Fruit fly (Drosophila melanogaster) S2 (cell line): Measurements from ENCODE around the gene CG45218.

Experiments used
- CG8478 ChIP-seq: fragments of >200 bp; optimal IDR thresholded peaks from 2 replicates; lab custom pipeline; 2018
- CTCF ChIP-seq, 2 experiments: fragments of >200 bp; optimal IDR thresholded peaks; 2 replicates each; lab custom pipeline; 2018

The CG45218 gene

DNA sequence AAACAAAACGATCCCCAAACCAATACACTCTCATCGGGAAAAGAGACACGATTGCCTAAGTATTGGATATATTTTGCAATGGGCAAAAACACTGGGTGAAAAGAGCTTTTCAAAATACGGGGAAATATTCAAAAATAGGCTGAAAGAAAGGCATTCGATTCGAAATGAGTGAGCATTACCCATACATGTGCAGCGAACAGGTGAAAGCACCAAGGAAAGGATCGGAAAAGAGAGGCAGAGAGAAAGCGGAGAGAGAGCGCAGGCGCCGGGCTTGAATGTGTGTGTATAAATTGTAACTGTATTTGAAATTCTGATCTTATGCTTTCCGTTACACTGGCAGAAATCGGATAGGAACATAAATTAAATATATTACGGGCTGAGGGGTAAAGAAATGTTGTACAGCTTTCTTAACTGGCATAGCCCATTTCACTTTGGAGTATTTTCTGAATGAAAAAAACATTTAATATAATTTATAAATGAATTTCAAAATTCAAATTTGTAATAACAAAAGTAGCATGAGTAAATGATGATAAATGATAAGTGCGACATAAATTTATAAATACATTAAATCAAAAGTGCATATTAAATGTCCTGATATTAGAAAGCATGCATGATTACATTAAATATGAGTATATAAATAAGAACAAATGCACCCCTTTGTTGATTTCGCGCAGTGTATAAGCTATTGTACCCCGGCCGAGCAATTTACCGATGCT is 9.8 kb downstream of the CG45218 start:
- TF ChIP-seq CTCF (optimal IDR thresholded peaks at IDR 0.05; lab: Kevin White, UChicago) (no peak), CG8478 (lab: Kevin White, UChicago) (no peak)

DNA sequence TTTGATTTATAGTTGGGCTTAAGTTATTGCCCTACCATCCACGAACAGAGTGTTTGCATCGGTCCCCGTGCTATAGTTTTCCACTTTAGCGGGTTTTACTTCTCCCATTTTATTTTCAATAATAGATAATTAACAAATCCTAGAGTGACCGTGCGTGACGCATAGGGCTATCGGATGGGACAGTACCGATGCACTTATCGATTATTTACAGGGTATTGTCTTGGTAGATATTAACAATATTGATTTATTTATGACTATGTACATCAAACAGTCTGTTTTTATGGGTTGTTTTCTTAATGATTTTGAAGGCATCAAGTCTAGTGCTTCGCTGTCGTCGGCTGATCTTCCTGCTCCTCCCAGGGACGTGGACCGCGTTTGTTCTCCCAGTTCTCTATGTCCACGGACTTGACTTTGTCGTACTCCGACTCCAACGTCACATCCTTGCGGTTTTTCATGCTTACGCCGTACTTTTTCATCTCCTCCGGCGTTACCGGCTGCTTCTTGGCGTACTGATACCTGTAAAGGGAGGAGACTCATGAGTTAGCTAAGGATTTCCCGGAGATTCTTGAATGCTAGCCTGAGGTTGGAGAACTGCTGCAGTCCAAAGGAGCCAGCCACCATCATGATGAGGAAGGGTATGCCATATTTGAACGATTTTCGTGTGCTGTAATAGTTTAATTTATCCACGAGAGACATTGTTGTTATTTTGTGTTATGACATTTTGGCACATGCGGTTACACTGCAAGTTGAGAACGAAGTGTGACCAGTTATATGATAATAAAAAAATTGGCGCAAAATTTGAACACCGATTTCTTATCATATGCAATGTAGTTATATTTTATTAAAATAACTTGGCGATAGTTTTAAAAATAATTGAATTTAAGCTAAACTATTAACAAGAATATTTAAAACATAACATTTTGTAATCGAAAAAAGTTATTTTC is 12.4 kb downstream of the CG45218 start, which contains the start of the genes MRG15 and Tm1:
TSS of gene MRG15 (minus strand) at position 184 of the 944 bp plus-strand sequence.
TSS of gene Tm1 (plus strand) at position 295 of the 944 bp plus-strand sequence.
- TF ChIP-seq CTCF (optimal IDR thresholded peaks at IDR 0.05; lab: Kevin White, UChicago) = no peak
- TF ChIP-seq CG8478 (lab: Kevin White, UChicago) = no peak

DNA sequence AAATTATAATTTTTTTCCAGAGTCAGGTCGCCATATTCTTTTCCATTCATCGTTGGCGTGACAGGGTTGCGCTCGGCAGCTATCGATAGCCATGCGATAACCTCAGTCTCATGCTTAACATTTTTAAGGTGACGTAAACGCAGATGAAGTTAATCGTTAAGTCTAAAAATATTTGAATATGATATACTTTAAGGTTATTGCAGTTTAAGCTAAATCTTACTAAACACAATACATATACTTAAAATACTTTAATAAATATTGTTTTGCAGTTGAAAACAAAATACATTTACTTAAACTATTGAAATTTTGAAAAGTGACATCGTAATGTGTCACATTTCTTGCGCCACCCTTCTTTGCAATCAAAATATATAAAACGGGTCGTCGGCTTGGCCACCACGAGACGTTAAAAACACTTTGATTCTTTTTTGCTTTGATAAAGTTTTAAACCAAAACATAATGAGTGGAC is 15.4 kb downstream of the CG45218 start, which contains the start of the genes Cp190 and CG4338:
TSS of gene Cp190 (minus strand) at position 84 of the 466 bp plus-strand sequence.
TSS of gene CG4338 (plus strand) at position 365 of the 466 bp plus-strand sequence.
- TF ChIP-seq CG8478 (lab: Kevin White, UChicago) (no peak), CTCF (optimal IDR thresholded peaks at IDR 0.05; lab: Kevin White, UChicago) (no peak)

- TF ChIP-seq CG8478 (lab: Kevin White, UChicago) = no peak
- no peak for TF ChIP-seq CTCF (optimal IDR thresholded peaks at IDR 0.05; lab: Kevin White, UChicago)
These were observed 21.7 kb downstream of the CG45218 start for dm6 chr3R:15268856-15269255.

- TF ChIP-seq CG8478 (lab: Kevin White, UChicago) (no peak), CTCF (optimal IDR thresholded peaks at IDR 0.05; lab: Kevin White, UChicago) (no peak)
These were observed 22.2 kb downstream of the CG45218 start, which contains the start of the genes CG14864 and Zip88E for dm6 chr3R:15268426-15268825. Gene CG14864 (minus strand): TSS chr3R:15268538. Gene Zip88E (plus strand): TSS chr3R:15268662.

DNA sequence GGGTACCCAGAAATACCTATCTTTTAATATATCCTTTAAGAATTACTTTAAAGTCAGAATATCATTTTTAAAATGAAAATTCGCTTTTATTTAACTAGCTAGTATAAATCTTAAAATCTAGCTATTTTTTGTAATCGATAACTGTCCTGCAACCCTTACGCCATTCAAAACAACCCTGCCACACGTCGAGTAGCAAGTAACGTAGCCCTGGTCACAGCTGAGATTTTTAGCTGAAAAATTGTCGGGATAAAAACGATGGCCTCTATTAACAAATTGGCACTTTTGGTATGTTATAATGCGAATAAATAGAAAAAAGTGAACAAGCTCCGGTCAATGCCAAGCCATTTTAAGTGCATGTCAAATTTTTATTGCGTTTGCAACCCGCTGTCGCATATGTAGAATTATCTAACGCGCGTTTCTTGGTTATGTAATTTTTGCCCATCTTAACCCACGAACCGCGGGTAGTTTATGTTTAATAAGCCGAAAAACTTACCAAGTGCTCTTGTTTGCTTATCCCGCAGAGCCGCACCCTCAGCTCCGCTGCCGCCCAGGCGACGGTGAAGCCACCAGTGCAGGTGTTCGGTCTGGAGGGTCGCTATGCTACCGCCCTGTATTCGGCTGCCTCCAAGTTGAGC is 25.1 kb downstream of the CG45218 start, which contains the start of gene ATPsynO:
TSS of gene ATPsynO (plus strand) at position 186 of the 635 bp plus-strand sequence.
- no peak for TF ChIP-seq CG8478 (lab: Kevin White, UChicago)
- peak in 1 of 2 experiments; percentile 45 for TF ChIP-seq CTCF (optimal IDR thresholded peaks at IDR 0.05; lab: Kevin White, UChicago)

dm6 chr3R:15263946-15264345 is 26.7 kb downstream of the CG45218 start:
- TF ChIP-seq CG8478 (lab: Kevin White, UChicago) = no peak
- TF ChIP-seq CTCF (optimal IDR thresholded peaks at IDR 0.05; lab: Kevin White, UChicago) = no peak

- no peak for TF ChIP-seq CG8478 (lab: Kevin White, UChicago)
- no peak for TF ChIP-seq CTCF (optimal IDR thresholded peaks at IDR 0.05; lab: Kevin White, UChicago)
These were observed 27.6 kb downstream of the CG45218 start, which contains the start of the genes eIF2gamma and Set for dm6 chr3R:15262710-15263672. Gene eIF2gamma (minus strand): TSS chr3R:15263458. Gene Set (plus strand): TSS chr3R:15263552.

dm6 chr3R:15250454-15250853 is 40.1 kb downstream of the CG45218 start:
- TF ChIP-seq CG8478 (lab: Kevin White, UChicago) (no peak), CTCF (optimal IDR thresholded peaks at IDR 0.05; lab: Kevin White, UChicago) (no peak)

- peak in 1 of 2 experiments; percentile 11 for TF ChIP-seq CTCF (optimal IDR thresholded peaks at IDR 0.05; lab: Kevin White, UChicago)
- TF ChIP-seq CG8478 (lab: Kevin White, UChicago) = no peak
These were observed 40.9 kb downstream of the CG45218 start, which contains the start of gene CG42404 for dm6 chr3R:15249735-15250134. Gene CG42404 (plus strand): TSS chr3R:15250094.

- TF ChIP-seq CG8478 (lab: Kevin White, UChicago) (no peak), CTCF (optimal IDR thresholded peaks at IDR 0.05; lab: Kevin White, UChicago) (no peak)
These were observed 41.6 kb downstream of the CG45218 start, which contains the start of gene Amt for dm6 chr3R:15249037-15249436. Gene Amt (minus strand): TSS chr3R:15249137.

DNA sequence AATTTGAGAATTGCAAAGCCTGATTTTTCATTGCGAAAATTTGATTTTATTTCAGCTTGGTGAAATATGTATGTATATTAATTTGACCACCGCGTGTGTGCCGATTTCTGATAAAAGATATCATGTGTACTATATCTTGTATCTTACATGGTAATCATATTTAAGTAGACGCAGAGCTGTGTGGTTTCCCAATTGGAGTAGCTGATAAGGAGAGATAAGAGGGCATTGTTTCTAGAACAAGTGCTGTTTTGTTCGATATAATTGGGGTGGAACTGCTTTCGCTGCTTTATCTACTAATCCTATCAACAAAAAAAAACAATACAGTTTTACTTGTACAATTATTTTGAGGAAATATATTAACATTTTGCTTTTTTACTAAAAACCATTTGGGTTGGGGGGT is 44.0 kb downstream of the CG45218 start:
- TF ChIP-seq CG8478 (lab: Kevin White, UChicago) = no peak

DNA sequence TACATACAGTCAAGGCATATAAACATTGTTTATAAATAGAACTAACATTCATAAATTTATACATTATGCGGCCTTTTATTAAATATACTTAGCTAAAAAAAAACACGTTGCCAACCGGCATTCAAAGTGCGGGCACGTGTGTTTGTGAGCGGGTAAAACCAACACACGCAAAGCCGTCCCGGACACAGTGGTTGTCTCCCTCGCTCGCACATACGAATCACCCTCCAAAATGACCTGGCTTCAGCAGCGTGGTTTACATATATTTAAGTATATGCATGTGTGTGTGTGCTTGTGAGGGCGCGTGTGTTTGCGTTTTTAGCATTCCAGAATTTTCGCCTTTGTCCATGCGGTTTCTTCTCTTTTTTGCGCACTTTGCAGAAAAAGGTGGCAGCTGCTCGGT is 47.1 kb downstream of the CG45218 start:
- TF ChIP-seq CTCF (optimal IDR thresholded peaks at IDR 0.05; lab: Kevin White, UChicago) (no peak), CG8478 (lab: Kevin White, UChicago) (no peak)
